Fruit fly (Drosophila melanogaster): ENCODE data around the gene brk.

brk gene

DNA sequence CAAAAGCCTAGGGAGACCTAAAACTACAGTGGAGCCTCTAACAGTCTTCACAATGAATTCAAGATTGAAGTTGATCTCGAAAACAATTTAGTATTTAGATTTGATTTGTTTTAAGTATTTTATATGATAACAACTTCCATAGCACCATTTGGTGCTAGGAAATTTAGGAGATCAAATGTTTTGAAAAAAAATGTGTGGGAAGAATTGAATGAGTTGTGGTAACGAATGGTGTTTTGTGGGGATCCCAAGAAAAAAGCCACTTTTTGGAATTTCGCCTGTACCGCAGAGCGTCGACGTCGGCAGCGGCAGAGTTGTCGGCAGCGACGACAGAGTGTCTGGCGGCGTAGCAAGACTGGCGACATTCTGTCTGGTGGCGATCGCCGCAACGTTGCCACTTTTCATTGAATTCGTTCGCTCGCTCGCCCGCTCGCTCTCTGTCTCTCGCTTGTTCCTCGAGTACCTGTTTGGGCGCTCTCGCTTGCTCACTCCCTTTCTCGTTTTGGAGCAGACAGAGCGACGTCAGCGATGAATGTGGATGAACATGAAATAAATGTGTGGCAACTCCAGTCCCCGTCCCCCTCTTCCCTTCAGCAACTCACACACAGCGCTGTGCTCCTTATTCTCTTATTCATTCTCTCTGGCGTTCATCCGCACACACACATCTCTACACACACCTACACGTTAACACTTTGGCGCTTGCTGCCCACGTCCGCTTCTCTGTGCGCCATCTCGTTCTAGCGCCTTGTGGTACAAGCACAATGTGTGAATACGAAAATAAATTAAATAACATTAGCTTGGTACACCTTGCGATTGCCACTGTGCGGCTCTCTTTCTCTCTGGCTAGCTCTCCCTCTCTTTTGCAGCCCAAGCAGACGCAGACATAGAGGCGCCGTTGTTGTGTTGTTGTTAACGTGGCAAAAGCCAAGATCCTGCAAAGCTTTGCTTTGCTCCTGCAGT lies 8.1 kb upstream of the brk start (continued):
- TF ChIP-seq CG13624 (GFP tag; optimal IDR thresholded peaks at IDR 0.05): peak; percentile 41
- no peak for TF ChIP-seq Sry-β (GFP tag; optimal IDR thresholded peaks at IDR 0.05)
- peak; percentile 47; the same call in 1 of the 2 replicates for TF ChIP-seq onecut (GFP tag; IDR thresholded peaks at IDR 0.05)
- TF ChIP-seq D19A (tag; optimal IDR thresholded peaks at IDR 0.05): peak; percentile 30
- no peak for TF ChIP-seq CG32767 (GFP tag; IDR thresholded peaks at IDR 0.05)
- TF ChIP-seq lov (optimal IDR thresholded peaks at IDR 0.05): no peak
- peak; percentile 18; the same call in 1 of the 3 replicates for TF ChIP-seq lov (GFP tag; IDR thresholded peaks at IDR 0.05)
- TF ChIP-seq CG34422 (GFP tag; IDR thresholded peaks at IDR 0.05): no peak
- peak; percentile 35 for TF ChIP-seq Jarid2 (GFP tag; optimal IDR thresholded peaks at IDR 0.05)
- peak in 1 of 2 experiments; percentile 70 for TF ChIP-seq Hr51 (GFP tag; optimal IDR thresholded peaks at IDR 0.05)
- no peak for TF ChIP-seq vnd (GFP tag; IDR thresholded peaks at IDR 0.05; ENCODE audit: partially characterized antibody)
- peak; percentile 26; the same call in 1 of the 2 replicates for TF ChIP-seq unc-4 (GFP tag; IDR thresholded peaks at IDR 0.05; ENCODE audit: partially characterized antibody)
- peak; percentile 24 for TF ChIP-seq chn (GFP tag; optimal IDR thresholded peaks at IDR 0.05)
- TF ChIP-seq CG10431 (GFP tag; optimal IDR thresholded peaks at IDR 0.05): peak; percentile 32
- TF ChIP-seq CG8388 (GFP tag; optimal IDR thresholded peaks at IDR 0.05): peak; percentile 26
- no peak for TF ChIP-seq CG7928 (GFP tag; optimal IDR thresholded peaks at IDR 0.05)
- peak; percentile 42 for TF ChIP-seq CG18619 (GFP tag; optimal IDR thresholded peaks at IDR 0.05)
- peak; percentile 10 for TF ChIP-seq pum (GFP tag; optimal IDR thresholded peaks at IDR 0.05)
- TF ChIP-seq Asciz (GFP tag; optimal IDR thresholded peaks at IDR 0.05): peak; percentile 53
- peak; percentile 2 for TF ChIP-seq CG4424 (GFP tag; optimal IDR thresholded peaks at IDR 0.05)
- no peak for TF ChIP-seq CG18476 (GFP tag; optimal IDR thresholded peaks at IDR 0.05)
- peak; percentile 99 for TF ChIP-seq CG6175 (GFP tag; IDR thresholded peaks at IDR 0.05)
- TF ChIP-seq sens-2 (GFP tag; IDR thresholded peaks at IDR 0.05): no peak
- TF ChIP-seq Hr78 (GFP tag; optimal IDR thresholded peaks at IDR 0.05): no peak
- 0 out of 3 replicates have a peak, but pooled peaks have one; percentile 17 for TF ChIP-seq zen2 (GFP tag; IDR thresholded peaks at IDR 0.05; ENCODE audit: partially characterized antibody)
- TF ChIP-seq CG5953 (GFP tag; IDR thresholded peaks at IDR 0.05): no peak
- TF ChIP-seq D19B (GFP tag; optimal IDR thresholded peaks at IDR 0.05): no peak
- peak; percentile 57 for TF ChIP-seq CG9817 (tag; optimal IDR thresholded peaks at IDR 0.05)
- TF ChIP-seq so (GFP tag; IDR thresholded peaks at IDR 0.05): peak; percentile 24; the same call in 1 of the 3 replicates
- no peak for TF ChIP-seq en (GFP tag; optimal IDR thresholded peaks at IDR 0.05)
- TF ChIP-seq bcd (GFP tag; optimal IDR thresholded peaks at IDR 0.05): peak; percentile 38
- peak in 1 of 2 experiments; percentile 30 for TF ChIP-seq chif (GFP tag; optimal IDR thresholded peaks at IDR 0.05)
- peak; percentile 32 for TF ChIP-seq CG10147 (GFP tag; optimal IDR thresholded peaks at IDR 0.05)
- 0 out of 2 replicates have a peak, but pooled peaks have one; percentile 6 for TF ChIP-seq Taf1 (GFP tag; IDR thresholded peaks at IDR 0.05)
- peak; percentile 47 for TF ChIP-seq CG8924 (tag; optimal IDR thresholded peaks at IDR 0.05)
- TF ChIP-seq croc (GFP tag; conservative IDR thresholded peaks at IDR 0.05): 0 out of 3 replicates have a peak, but pooled peaks have one; percentile 19
- peak; percentile 41; the same call in 1 of the 2 replicates for TF ChIP-seq CG14014 (GFP tag; IDR thresholded peaks at IDR 0.05)
- TF ChIP-seq bsh (GFP tag; optimal IDR thresholded peaks at IDR 0.05): peak; percentile 26 to 53
- no peak for TF ChIP-seq Max (GFP tag; optimal IDR thresholded peaks at IDR 0.05)
- peak; percentile 20 for TF ChIP-seq CG3163 (GFP tag; optimal IDR thresholded peaks at IDR 0.05)
- TF ChIP-seq fd96Cb (tag; optimal IDR thresholded peaks at IDR 0.05): peak; percentile 46
- TF ChIP-seq CG5180 (GFP tag; optimal IDR thresholded peaks at IDR 0.05): peak; percentile 49
- TF ChIP-seq chinmo (GFP tag; IDR thresholded peaks at IDR 0.05; ENCODE audit: partially characterized antibody): peak; percentile 93
- peak; percentile 83 for TF ChIP-seq sd (tag; optimal IDR thresholded peaks at IDR 0.05)
- TF ChIP-seq sr (GFP tag; IDR thresholded peaks at IDR 0.05): peak; percentile 99
- TF ChIP-seq H2.0 (GFP tag; IDR thresholded peaks at IDR 0.05): peak; percentile 46; the same call in 1 of the 2 replicates
- no peak for TF ChIP-seq CG8765 (GFP tag; IDR thresholded peaks at IDR 0.05)
